Worm (Caenorhabditis elegans): ENCODE results near the gene Y54F10BM.9.

Gene Y54F10BM.9

ce11 chrIII:2331033-2331625 lies 26.4 kb upstream of the Y54F10BM.9 start, which contains the start of the genes Y54F10BM.13 and ppm-1.D:
Y54F10BM.13 (minus strand) TSS chrIII:2331083.
ppm-1.D (plus strand) TSS chrIII:2331572.
- TF ChIP-seq aha-1 (tag) (no peak), Y48G9A.11 (GFP tag; IDR thresholded peaks at IDR 0.05) (peak; percentile 43; the same call in 1 of the 2 replicates), nhr-41 (GFP tag; IDR thresholded peaks at IDR 0.05) (no peak), hmg-1.1 (GFP tag; IDR thresholded peaks at IDR 0.05) (0 out of 2 replicates have a peak, but pooled peaks have one; percentile 42), lin-38 (GFP tag; IDR thresholded peaks at IDR 0.05) (peak; percentile 92), dpl-1 (GFP tag; optimal IDR thresholded peaks at IDR 0.05) (peak; percentile 85), hlh-30 (tag; optimal IDR thresholded peaks at IDR 0.05; ENCODE audit: insufficient read depth) (peak; percentile 29), lsy-2 (tag; optimal IDR thresholded peaks at IDR 0.05) (peak in 1 of 2 experiments; percentile 21)

- TF ChIP-seq ces-1 (GFP tag; optimal IDR thresholded peaks at IDR 0.05) (no peak), lin-1 (GFP tag; IDR thresholded peaks at IDR 0.05) (no peak), T26A8.4 (GFP tag; IDR thresholded peaks at IDR 0.05) (no peak), mes-2 (tag; optimal IDR thresholded peaks at IDR 0.05; ENCODE audit: poor library complexity, severe bottlenecking) (no peak), egl-43 (GFP tag; IDR thresholded peaks at IDR 0.05) (no peak), ZK546.5 (tag; optimal IDR thresholded peaks at IDR 0.05) (no peak), hlh-11 (tag; optimal IDR thresholded peaks at IDR 0.05) (no peak), tag-97 (GFP tag; IDR thresholded peaks at IDR 0.05) (no peak), nhr-6 (tag; optimal IDR thresholded peaks at IDR 0.05) (no peak), daf-19 (GFP tag; conservative IDR thresholded peaks at IDR 0.05) (no peak), nhr-28 (tag; optimal IDR thresholded peaks at IDR 0.05) (no peak), lin-29 (GFP tag; IDR thresholded peaks at IDR 0.05) (no peak), lin-13 (GFP tag; optimal IDR thresholded peaks at IDR 0.05) (no peak), fos-1 (tag; optimal IDR thresholded peaks at IDR 0.05) (no peak)
Measured at ce11 chrIII:2330389-2330788, 25.7 kb upstream of the Y54F10BM.9 start.

ce11 chrIII:2329336-2329735 lies 24.6 kb upstream of the Y54F10BM.9 start, which contains the start of gene Y54F10BM.12:
Y54F10BM.12 (minus strand) TSS chrIII:2329679.
- TF ChIP-seq mxl-3 (GFP tag; optimal IDR thresholded peaks at IDR 0.05) = no peak
- TF ChIP-seq unc-62 (GFP tag; optimal IDR thresholded peaks at IDR 0.05 in 1 of 2) = peak in 1 of 2 experiments; percentile 94
- no peak for TF ChIP-seq unc-62 (tag; optimal IDR thresholded peaks at IDR 0.05)
- no peak for TF ChIP-seq hlh-11 (tag; optimal IDR thresholded peaks at IDR 0.05)
- no peak for TF ChIP-seq lin-13 (GFP tag; optimal IDR thresholded peaks at IDR 0.05)
- no peak for TF ChIP-seq fos-1 (tag; optimal IDR thresholded peaks at IDR 0.05)

ce11 chrIII:2328612-2329011 lies 23.9 kb upstream of the Y54F10BM.9 start:
- TF ChIP-seq hif-1 (tag; optimal IDR thresholded peaks at IDR 0.05) (no peak), unc-62 (GFP tag; optimal IDR thresholded peaks at IDR 0.05 in 1 of 2) (peak in 1 of 2 experiments; percentile 61), unc-62 (tag; optimal IDR thresholded peaks at IDR 0.05) (no peak), ceh-28 (tag; optimal IDR thresholded peaks at IDR 0.05) (peak; percentile 85)

- TF ChIP-seq pha-4 (GFP tag; IDR thresholded peaks at IDR 0.05) (no peak), pha-4 (tag; optimal IDR thresholded peaks at IDR 0.05) (no peak), saeg-2 (GFP tag; IDR thresholded peaks at IDR 0.05) (no peak), Y105C5A.15 (GFP tag; IDR thresholded peaks at IDR 0.05) (no peak), daf-12 (tag; optimal IDR thresholded peaks at IDR 0.05) (no peak), hlh-11 (tag; optimal IDR thresholded peaks at IDR 0.05) (no peak), nhr-42 (GFP tag; IDR thresholded peaks at IDR 0.05) (no peak), mdl-1 (tag; optimal IDR thresholded peaks at IDR 0.05) (no peak), ZK546.5 (tag; optimal IDR thresholded peaks at IDR 0.05) (no peak), nhr-76 (tag; optimal IDR thresholded peaks at IDR 0.05) (no peak), lin-39 (tag; optimal IDR thresholded peaks at IDR 0.05) (no peak), lin-15B (tag; optimal IDR thresholded peaks at IDR 0.05) (no peak), nhr-111 (GFP tag; optimal IDR thresholded peaks at IDR 0.05) (no peak), ceh-82 (tag; optimal IDR thresholded peaks at IDR 0.05) (no peak), nhr-10 (tag; optimal IDR thresholded peaks at IDR 0.05) (no peak), ctbp-1 (GFP tag; IDR thresholded peaks at IDR 0.05) (no peak), daf-8 (GFP tag; IDR thresholded peaks at IDR 0.05) (no peak), Y5F2A.4 (GFP tag; optimal IDR thresholded peaks at IDR 0.05) (no peak), F44E2.7 (GFP tag; IDR thresholded peaks at IDR 0.05) (no peak), dve-1 (tag; optimal IDR thresholded peaks at IDR 0.05; ENCODE audit: insufficient read depth) (no peak)
Measured at ce11 chrIII:2324703-2325102, 20.0 kb upstream of the Y54F10BM.9 start.

All from whole organism, L4 larva.